Fruit fly (Drosophila melanogaster) whole organism, embryonic: ENCODE measurements around the gene nan.

ENCODE experiments used
- Asciz ChIP-seq: fragments of 200-800 bp; sonication (Bioruptor generic); optimal IDR thresholded peaks from 2 replicates; lab custom pipeline; 2017; ENCODE audit warnings: missing biosample characterization, mild to moderate bottlenecking, missing genetic modification characterization, missing genetic modification reagents
- CG13624 ChIP-seq: fragments of 200-800 bp; sonication (Bioruptor generic); optimal IDR thresholded peaks from 2 replicates; lab custom pipeline; 2016; ENCODE audit warnings: missing biosample characterization, missing genetic modification characterization
- CG15479 ChIP-seq: fragments of 200-800 bp; sonication (Bioruptor generic); optimal IDR thresholded peaks from 3 replicates; lab custom pipeline; 2019; ENCODE audit warnings: missing biosample characterization, mild to moderate bottlenecking, missing genetic modification characterization, moderate library complexity
- CG15696 ChIP-seq: fragments of 200-800 bp; sonication (Bioruptor generic); optimal IDR thresholded peaks from 2 replicates; lab custom pipeline; 2019; ENCODE audit warnings: missing biosample characterization, mild to moderate bottlenecking, missing genetic modification characterization, moderate library complexity
- CG2712 ChIP-seq: fragments of 200-800 bp; optimal IDR thresholded peaks from 3 replicates; lab custom pipeline; 2019; ENCODE audit warnings: missing biosample characterization, mild to moderate bottlenecking, missing genetic modification characterization, moderate library complexity
- Doc3 ChIP-seq: fragments of 200-800 bp; sonication (Bioruptor generic); IDR thresholded peaks from 3 replicates; pipeline ENCODE4 v1.3.6; 2022; ENCODE audit warnings: missing biosample characterization, missing genetic modification characterization; ENCODE audit not compliant: partially characterized antibody
- E2f2 ChIP-seq: fragments of 200-800 bp; sonication (Bioruptor generic); IDR thresholded peaks from 2 replicates; pipeline ENCODE4 v1.3.6; 2022; ENCODE audit warnings: missing biosample characterization, missing genetic modification characterization

- TF ChIP-seq Asciz (GFP tag; lab: Kevin White, UChicago) (no peak), E2f2 (GFP tag; lab: Robert Waterston, UW) (peak; percentile 65), CG2712 (peak; percentile 59), CG13624 (GFP tag; lab: Kevin White, UChicago) (peak; percentile 38), CG15479 (GFP tag; lab: Kevin White, UChicago) (no peak), CG15696 (tag; lab: Kevin White, UChicago) (peak; percentile 16), Doc3 (GFP tag; lab: Robert Waterston, UW) (no peak)
Observed at dm6 chr3L:14189957-14190624, 643 bp upstream of the nan start.
